Fruit fly (Drosophila melanogaster): ENCODE measurements around the gene SdhBL.

SdhBL gene

dm6 chrX:18869489-18870132 is 24.6 kb upstream of the SdhBL start (continued):
- TF ChIP-seq Sox102F (GFP tag; optimal IDR thresholded peaks at IDR 0.05): peak; percentile 57
- TF ChIP-seq CG8944 (GFP tag; optimal IDR thresholded peaks at IDR 0.05): peak; percentile 7
- TF ChIP-seq repo (GFP tag; optimal IDR thresholded peaks at IDR 0.05): no peak
- TF ChIP-seq CG17612 (GFP tag; IDR thresholded peaks at IDR 0.05): no peak
- peak; percentile 55 for TF ChIP-seq Xbp1 (GFP tag; optimal IDR thresholded peaks at IDR 0.05)
- no peak for TF ChIP-seq disco-r (GFP tag; optimal IDR thresholded peaks at IDR 0.05)
- TF ChIP-seq CG17359 (tag; optimal IDR thresholded peaks at IDR 0.05): peak; percentile 71
- peak; percentile 39; the same call in 1 of the 2 replicates for TF ChIP-seq onecut (GFP tag; IDR thresholded peaks at IDR 0.05)
- no peak for TF ChIP-seq CG16779 (GFP tag; IDR thresholded peaks at IDR 0.05)
- TF ChIP-seq CG8924 (tag; optimal IDR thresholded peaks at IDR 0.05): no peak
- TF ChIP-seq CG17361 (GFP tag; IDR thresholded peaks at IDR 0.05): peak; percentile 51; the same call in 2 of the 3 replicates
- TF ChIP-seq corto (GFP tag; optimal IDR thresholded peaks at IDR 0.05): no peak
- TF ChIP-seq CG6689 (GFP tag; IDR thresholded peaks at IDR 0.05): peak; percentile 57
- peak; percentile 42 for TF ChIP-seq Hr3 (GFP tag; optimal IDR thresholded peaks at IDR 0.05)
- peak; percentile 77; the same call in 2 of the 3 replicates for TF ChIP-seq CG11456 (GFP tag; IDR thresholded peaks at IDR 0.05)
- peak; percentile 30; the same call in 1 of the 2 replicates for TF ChIP-seq Atf6 (GFP tag; IDR thresholded peaks at IDR 0.05)
- no peak for TF ChIP-seq grau (tag; optimal IDR thresholded peaks at IDR 0.05)
- TF ChIP-seq Six4 (GFP tag; optimal IDR thresholded peaks at IDR 0.05): peak; percentile 27
- peak; percentile 31 for TF ChIP-seq az2 (GFP tag; optimal IDR thresholded peaks at IDR 0.05)
- TF ChIP-seq CG6813 (GFP tag; optimal IDR thresholded peaks at IDR 0.05): peak; percentile 31
- no peak for TF ChIP-seq CG33213 (GFP tag; optimal IDR thresholded peaks at IDR 0.05)
- TF ChIP-seq slp2 (GFP tag; optimal IDR thresholded peaks at IDR 0.05): peak; percentile 35
- peak; percentile 33 for TF ChIP-seq dmrt11E (tag; optimal IDR thresholded peaks at IDR 0.05)
- peak; percentile 41 for TF ChIP-seq CG7556 (GFP tag; optimal IDR thresholded peaks at IDR 0.05)
- peak; percentile 3 for TF ChIP-seq org-1 (GFP tag; optimal IDR thresholded peaks at IDR 0.05)
- peak; percentile 37 for TF ChIP-seq CG18619 (GFP tag; optimal IDR thresholded peaks at IDR 0.05)
- TF ChIP-seq CG12942 (GFP tag; optimal IDR thresholded peaks at IDR 0.05): peak; percentile 5
- no peak for TF ChIP-seq Gsc (GFP tag; IDR thresholded peaks at IDR 0.05)
- TF ChIP-seq CG12744 (GFP tag; optimal IDR thresholded peaks at IDR 0.05): no peak
- TF ChIP-seq schlank (tag; optimal IDR thresholded peaks at IDR 0.05): no peak
- TF ChIP-seq cas (GFP tag; IDR thresholded peaks at IDR 0.05): no peak
- peak; percentile 9 for TF ChIP-seq NK7.1 (GFP tag; optimal IDR thresholded peaks at IDR 0.05)
- TF ChIP-seq dmrt99B (tag; optimal IDR thresholded peaks at IDR 0.05): peak; percentile 65
- TF ChIP-seq chm (GFP tag; IDR thresholded peaks at IDR 0.05): peak; percentile 65; the same call in 1 of the 2 replicates
- TF ChIP-seq CG3847 (GFP tag; IDR thresholded peaks at IDR 0.05): 0 out of 2 replicates have a peak, but pooled peaks have one; percentile 21
- TF ChIP-seq CG11247 (GFP tag; IDR thresholded peaks at IDR 0.05): peak; percentile 59; the same call in 1 of the 2 replicates
- TF ChIP-seq lilli (GFP tag; optimal IDR thresholded peaks at IDR 0.05): peak; percentile 47
- no peak for TF ChIP-seq CG12236 (GFP tag; optimal IDR thresholded peaks at IDR 0.05)
- TF ChIP-seq Max (GFP tag; optimal IDR thresholded peaks at IDR 0.05): no peak
- no peak for TF ChIP-seq cg (GFP tag; optimal IDR thresholded peaks at IDR 0.05)
- TF ChIP-seq CG14050 (GFP tag; IDR thresholded peaks at IDR 0.05): peak; percentile 19; the same call in 1 of the 3 replicates
- no peak for TF ChIP-seq dimm (GFP tag; IDR thresholded peaks at IDR 0.05)
- TF ChIP-seq odd (GFP tag; optimal IDR thresholded peaks at IDR 0.05): no peak
- TF ChIP-seq lab (GFP tag; optimal IDR thresholded peaks at IDR 0.05): peak; percentile 72
- peak; percentile 55; the same call in 1 of the 3 replicates for TF ChIP-seq ken (GFP tag; IDR thresholded peaks at IDR 0.05)
- TF ChIP-seq ap (GFP tag; IDR thresholded peaks at IDR 0.05): peak; percentile 42; the same call in 1 of the 2 replicates
- TF ChIP-seq CG6272 (GFP tag; IDR thresholded peaks at IDR 0.05): no peak
- TF ChIP-seq sob (GFP tag; IDR thresholded peaks at IDR 0.05): peak; percentile 37; the same call in 1 of the 2 replicates
- peak; percentile 37; the same call in 1 of the 2 replicates for TF ChIP-seq CG9932 (GFP tag; IDR thresholded peaks at IDR 0.05)
- peak; percentile 50 for TF ChIP-seq CG18764 (GFP tag; optimal IDR thresholded peaks at IDR 0.05)

Data from whole organism, embryonic.